Fruit fly (Drosophila melanogaster) whole organism, pupa: ENCODE measurements around the gene alien.

Experiments used
- CG10348 ChIP-seq: fragments of 200-800 bp; sonication (Bioruptor generic); IDR thresholded peaks from 2 replicates; pipeline ENCODE4 v1.3.6; 2022; ENCODE audit warnings: missing biosample characterization, missing genetic modification characterization
- CG15710 ChIP-seq: fragments of 200-800 bp; sonication (Bioruptor generic); optimal IDR thresholded peaks from 2 replicates; lab custom pipeline; 2018; ENCODE audit warnings: missing biosample characterization, mild to moderate bottlenecking, missing genetic modification characterization, moderate library complexity
- CG34367 ChIP-seq: fragments of 200-800 bp; sonication (Bioruptor generic); optimal IDR thresholded peaks from 2 replicates; lab custom pipeline; 2018; ENCODE audit warnings: missing biosample characterization, mild to moderate bottlenecking, missing genetic modification characterization
- CG8159 ChIP-seq: fragments of 200-800 bp; sonication (Bioruptor generic); optimal IDR thresholded peaks from 3 replicates; lab custom pipeline; 2018; ENCODE audit warnings: missing biosample characterization, mild to moderate bottlenecking, missing genetic modification characterization, moderate library complexity
- CG8301 ChIP-seq: fragments of 200-800 bp; sonication (Bioruptor generic); optimal IDR thresholded peaks from 2 replicates; lab custom pipeline; 2018; ENCODE audit warnings: missing biosample characterization, mild to moderate bottlenecking, missing genetic modification characterization
- EcR ChIP-seq: fragments of 200-800 bp; sonication (Bioruptor generic); optimal IDR thresholded peaks from 3 replicates; lab custom pipeline; 2019; ENCODE audit warnings: missing biosample characterization, missing genetic modification characterization, mild to moderate bottlenecking, moderate library complexity, missing genetic modification reagents
- Pif1A ChIP-seq: fragments of 200-800 bp; sonication (Bioruptor generic); optimal IDR thresholded peaks from 3 replicates; lab custom pipeline; 2016; ENCODE audit warnings: missing biosample characterization, missing genetic modification characterization
- Snoo ChIP-seq: fragments of 200-800 bp; sonication (Bioruptor generic); optimal IDR thresholded peaks from 3 replicates; lab custom pipeline; 2017; ENCODE audit warnings: missing biosample characterization, mild to moderate bottlenecking, missing genetic modification characterization, inconsistent platforms

DNA sequence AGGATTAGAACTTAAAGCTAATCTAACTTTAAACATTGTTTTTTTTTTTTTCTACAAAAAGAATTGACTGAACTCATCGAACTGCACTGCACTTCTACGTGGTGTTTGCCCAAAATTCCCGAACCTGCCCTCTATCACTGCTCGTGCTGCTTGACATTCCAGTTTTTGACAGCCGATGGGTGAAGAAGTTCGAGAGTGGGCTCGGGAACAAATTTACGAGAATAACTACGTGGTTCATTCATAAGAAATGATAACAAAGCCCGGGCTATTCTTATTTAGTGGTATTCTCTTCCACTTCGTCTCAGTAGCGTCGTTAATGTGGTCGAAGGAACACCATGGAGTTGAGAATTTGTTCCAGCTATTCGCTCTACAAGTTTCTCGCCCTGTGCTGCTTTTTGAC is 29.9 kb downstream of the alien start, which contains the start of gene CG18088:
- TF ChIP-seq CG15710: no peak
- no peak for TF ChIP-seq CG8159
- no peak for TF ChIP-seq CG8301 (tag; lab: Kevin White, UChicago)
- no peak for TF ChIP-seq Snoo (tag; lab: Kevin White, UChicago)
- no peak for TF ChIP-seq Pif1A (GFP tag; lab: Kevin White, UChicago)
- TF ChIP-seq EcR (GFP tag; lab: Kevin White, UChicago): no peak
- TF ChIP-seq CG10348 (GFP tag; lab: Robert Waterston, UW): no peak
- no peak for TF ChIP-seq CG34367 (tag; lab: Kevin White, UChicago)
